Worm (Caenorhabditis elegans) whole organism, L1 larva: ENCODE data around the gene H06H21.8.

Experiments
- C16A3.4 ChIP-seq: fragments of 150-350 bp; optimal IDR thresholded peaks from 2 replicates; lab custom pipeline; 2014; ENCODE audit warnings: missing biosample characterization, missing genetic modification characterization
- Y116A8C.19 ChIP-seq: sonication (generic microtip); optimal IDR thresholded peaks from 2 replicates; lab custom pipeline; 2016; ENCODE audit warnings: missing compliant biosample characterization, missing genetic modification characterization, borderline replicate concordance
- aly-2 ChIP-seq: fragments of 150-350 bp; optimal IDR thresholded peaks from 2 replicates; lab custom pipeline; 2014; ENCODE audit warnings: missing biosample characterization, missing genetic modification characterization
- ama-1 ChIP-seq: fragments of 150-350 bp; optimal IDR thresholded peaks from 2 replicates; lab custom pipeline; 2014
- ceh-8 ChIP-seq: fragments of 200-800 bp; sonication (Bioruptor generic); optimal IDR thresholded peaks from 2 replicates; lab custom pipeline; 2018; ENCODE audit warnings: mild to moderate bottlenecking, missing genetic modification characterization, moderate library complexity, missing compliant biosample characterization
- ceh-82 ChIP-seq, 3 experiments: fragments of 150-350 bp in 1 of 3; sonication (generic microtip) in 2 of 3; optimal IDR thresholded peaks; 2 replicates each; lab custom pipeline; 2014 to 2017; ENCODE audit warnings: missing biosample characterization in 3 of 3, missing genetic modification characterization in 3 of 3
- ceh-90 ChIP-seq: sonication (generic microtip); optimal IDR thresholded peaks from 2 replicates; lab custom pipeline; 2016; ENCODE audit warnings: missing genetic modification characterization, missing compliant biosample characterization
- dpl-1 ChIP-seq, 3 experiments: fragments of 150-350 bp in 2 of 3; sonication (generic microtip) in 1 of 3; optimal IDR thresholded peaks; 2 replicates each; lab custom pipeline; 2014 to 2017; ENCODE audit warnings: missing biosample characterization in 3 of 3, missing genetic modification characterization in 3 of 3, missing genetic modification reagents in 3 of 3
- efl-1 ChIP-seq, 4 experiments: fragments of 150-350 bp; optimal IDR thresholded peaks in 3 of 4; peaks in 1 of 4; 1 replicate in 1 of 4; 2 replicates in 3 of 4; lab custom pipeline; 2014; ENCODE audit warnings: missing biosample characterization in 2 of 4, missing genetic modification characterization in 2 of 4, missing genetic modification reagents in 2 of 4
- egl-13 ChIP-seq: sonication (generic microtip); optimal IDR thresholded peaks from 2 replicates; lab custom pipeline; 2016; ENCODE audit warnings: missing genotype, missing genetic modification reagents, missing genetic modification characterization, missing compliant biosample characterization
- elt-3 ChIP-seq, 6 experiments: fragments of 150-350 bp in 1 of 6; sonication (generic microtip); optimal IDR thresholded peaks; 2 replicates each; lab custom pipeline; 2017 to 2018; ENCODE audit warnings: missing biosample characterization in 6 of 6, missing genetic modification characterization in 6 of 6, inconsistent platforms in 1 of 6
- fkh-10 ChIP-seq: sonication (generic microtip); optimal IDR thresholded peaks from 2 replicates; lab custom pipeline; 2017; ENCODE audit warnings: missing biosample characterization, missing genetic modification reagents, missing genetic modification characterization
- fkh-8 ChIP-seq: sonication (generic microtip); optimal IDR thresholded peaks from 2 replicates; lab custom pipeline; 2016; ENCODE audit warnings: mild to moderate bottlenecking, missing genetic modification characterization, missing compliant biosample characterization
- grh-1 ChIP-seq: fragments of 200-800 bp; sonication (Bioruptor generic); IDR thresholded peaks from 2 replicates; pipeline ENCODE4 v1.3.6; 2022; ENCODE audit warnings: missing genetic modification reagents, missing genetic modification characterization, missing compliant biosample characterization
- irx-1 ChIP-seq: sonication (generic microtip); optimal IDR thresholded peaks from 2 replicates; lab custom pipeline; 2016; ENCODE audit warnings: missing genetic modification characterization, missing compliant biosample characterization
- jun-1 ChIP-seq: fragments of 150-350 bp; optimal IDR thresholded peaks from 2 replicates; lab custom pipeline; 2014; ENCODE audit warnings: missing biosample characterization, missing genetic modification reagents, missing genetic modification characterization
- lin-13 ChIP-seq: fragments of 150-350 bp; optimal IDR thresholded peaks from 2 replicates; lab custom pipeline; 2014; ENCODE audit warnings: missing biosample characterization, missing genetic modification reagents, missing genetic modification characterization
- lin-14 ChIP-seq: fragments of 200-800 bp; sonication (Bioruptor generic); optimal IDR thresholded peaks from 2 replicates; lab custom pipeline; 2018; ENCODE audit warnings: mild to moderate bottlenecking, missing genetic modification characterization, moderate library complexity, missing compliant biosample characterization
- lin-15B ChIP-seq: fragments of 150-350 bp; sonication (generic microtip); optimal IDR thresholded peaks from 3 replicates; lab custom pipeline; 2014; ENCODE audit warnings: missing biosample characterization, missing genetic modification characterization
- lin-35 ChIP-seq, 2 experiments: fragments of 150-350 bp; optimal IDR thresholded peaks; 2 replicates each; lab custom pipeline; 2014; ENCODE audit warnings: missing biosample characterization in 2 of 2, missing genetic modification characterization in 2 of 2, missing genetic modification reagents in 2 of 2
- lsy-2 ChIP-seq, 2 experiments: fragments of 150-350 bp; optimal IDR thresholded peaks; 2 replicates each; lab custom pipeline; 2014; ENCODE audit warnings: missing biosample characterization in 2 of 2, missing genetic modification characterization in 2 of 2
- nhr-11 ChIP-seq: fragments of 150-350 bp; optimal IDR thresholded peaks from 2 replicates; lab custom pipeline; 2014; ENCODE audit warnings: missing biosample characterization, missing genetic modification characterization
- nhr-237 ChIP-seq: fragments of 150-350 bp; optimal IDR thresholded peaks from 2 replicates; lab custom pipeline; 2014; ENCODE audit warnings: missing biosample characterization, missing genetic modification characterization
- nhr-71 ChIP-seq: sonication (generic microtip); optimal IDR thresholded peaks from 2 replicates; lab custom pipeline; 2016; ENCODE audit warnings: mild to moderate bottlenecking, missing genetic modification characterization, moderate library complexity, missing compliant biosample characterization
- nhr-76 ChIP-seq: sonication (generic microtip); optimal IDR thresholded peaks from 2 replicates; lab custom pipeline; 2017; ENCODE audit warnings: missing biosample characterization, missing genetic modification characterization
- pag-3 ChIP-seq: sonication (generic microtip); optimal IDR thresholded peaks from 2 replicates; lab custom pipeline; 2017; ENCODE audit warnings: missing genetic modification characterization, mild to moderate bottlenecking, missing compliant biosample characterization, antibody characterized with exemption, borderline replicate concordance; ENCODE audit not compliant: insufficient read depth
- pqm-1 ChIP-seq: sonication (generic microtip); optimal IDR thresholded peaks from 3 replicates; lab custom pipeline; 2017; ENCODE audit warnings: missing biosample characterization, missing genetic modification characterization
- snu-23 ChIP-seq: sonication (generic microtip); optimal IDR thresholded peaks from 2 replicates; lab custom pipeline; 2016; ENCODE audit warnings: missing genetic modification characterization, missing compliant biosample characterization
- sptf-1 ChIP-seq: fragments of 150-350 bp; optimal IDR thresholded peaks from 2 replicates; lab custom pipeline; 2014; ENCODE audit warnings: missing biosample characterization, missing genetic modification characterization
- swsn-7 ChIP-seq: sonication (generic microtip); optimal IDR thresholded peaks from 2 replicates; lab custom pipeline; 2016; ENCODE audit warnings: missing genetic modification characterization, missing compliant biosample characterization
- tbx-2 ChIP-seq: sonication (generic microtip); optimal IDR thresholded peaks from 2 replicates; lab custom pipeline; 2016; ENCODE audit warnings: missing genetic modification characterization, missing compliant biosample characterization
- unc-130 ChIP-seq: fragments of 150-350 bp; optimal IDR thresholded peaks from 2 replicates; lab custom pipeline; 2017; ENCODE audit warnings: missing biosample characterization, missing genetic modification characterization, inconsistent platforms
- unc-62 ChIP-seq: fragments of 150-350 bp; optimal IDR thresholded peaks from 2 replicates; lab custom pipeline; 2014; ENCODE audit warnings: missing biosample characterization, missing genetic modification reagents, missing genetic modification characterization
- unc-86 ChIP-seq: sonication (generic microtip); optimal IDR thresholded peaks from 2 replicates; lab custom pipeline; 2016; ENCODE audit warnings: missing genetic modification characterization, missing compliant biosample characterization
- vab-15 ChIP-seq: sonication (generic microtip); optimal IDR thresholded peaks from 2 replicates; lab custom pipeline; 2017; ENCODE audit warnings: missing genotype, mild to moderate bottlenecking, missing genetic modification characterization, missing compliant biosample characterization
- ztf-4 ChIP-seq: fragments of 150-350 bp; optimal IDR thresholded peaks from 2 replicates; lab custom pipeline; 2014; ENCODE audit warnings: missing biosample characterization, missing genetic modification characterization

H06H21.8 gene

ce11 chrIV:4788332-4788731 lies 32.6 kb downstream of the H06H21.8 start, which contains the start of gene nhr-104 (continued):
- TF ChIP-seq Y116A8C.19 (tag; lab: Kevin White, UChicago) = no peak
- no peak for TF ChIP-seq unc-130 (tag; lab: Kevin White, UChicago)
- TF ChIP-seq grh-1 (GFP tag; lab: Robert Waterston, UW) = peak; percentile 87
- TF ChIP-seq elt-3 (tag; optimal IDR thresholded peaks at IDR 0.05; lab: Kevin White, UChicago) = peak in 3 of 6 experiments; percentile 40 to 73 (median 41)
- no peak for TF ChIP-seq swsn-7 (tag; lab: Kevin White, UChicago)
- no peak for TF ChIP-seq egl-13 (tag; lab: Kevin White, UChicago)
- TF ChIP-seq aly-2 = no peak
- TF ChIP-seq unc-62 (GFP tag; lab: Kevin White, UChicago) = no peak
- no peak for TF ChIP-seq vab-15 (tag; lab: Kevin White, UChicago)
- no peak for TF ChIP-seq nhr-71 (tag; lab: Kevin White, UChicago)
- TF ChIP-seq unc-86 (tag; lab: Kevin White, UChicago) = no peak
- TF ChIP-seq lin-14 (GFP tag; lab: Kevin White, UChicago) = no peak
- peak; percentile 28 for TF ChIP-seq jun-1 (tag; lab: Kevin White, UChicago)
- no peak for TF ChIP-seq ztf-4 (tag; lab: Kevin White, UChicago)
- no peak for TF ChIP-seq lin-13
- TF ChIP-seq fkh-8 (tag; lab: Kevin White, UChicago) = no peak
- TF ChIP-seq nhr-237 = peak; percentile 8
- no peak for TF ChIP-seq nhr-76 (tag; lab: Kevin White, UChicago)
- no peak for TF ChIP-seq ama-1
- no peak for TF ChIP-seq lin-15B (tag; lab: Kevin White, UChicago)
- no peak for TF ChIP-seq sptf-1 (tag; lab: Kevin White, UChicago)
- no peak for TF ChIP-seq pqm-1
- TF ChIP-seq lsy-2 (tag; optimal IDR thresholded peaks at IDR 0.05; lab: Kevin White, UChicago) = peak; percentile 30 to 63
- TF ChIP-seq pag-3 (tag; lab: Kevin White, UChicago) = peak; percentile 47
- TF ChIP-seq snu-23 (GFP tag; lab: Kevin White, UChicago) = peak; percentile 61

ce11 chrIV:4781123-4781522 lies 39.8 kb downstream of the H06H21.8 start:
- TF ChIP-seq lin-35 (GFP tag; optimal IDR thresholded peaks at IDR 0.05; lab: Kevin White, UChicago) = peak in 1 of 2 experiments; percentile 26
- peak; percentile 28 for TF ChIP-seq snu-23 (GFP tag; lab: Kevin White, UChicago)
- no peak for TF ChIP-seq grh-1 (GFP tag; lab: Robert Waterston, UW)
- TF ChIP-seq efl-1 (optimal IDR thresholded peaks at IDR 0.05; lab: Kevin White, UChicago) = peak in 1 of 2 experiments; percentile 19
- TF ChIP-seq efl-1 (GFP tag; optimal IDR thresholded peaks at IDR 0.05 in 1 of 2; lab: Kevin White, UChicago) = no peak
- peak in 1 of 2 experiments; percentile 29 for TF ChIP-seq lsy-2 (tag; optimal IDR thresholded peaks at IDR 0.05; lab: Kevin White, UChicago)
- TF ChIP-seq irx-1 (tag; lab: Kevin White, UChicago) = peak; percentile 20
- TF ChIP-seq C16A3.4 = no peak

- no peak for TF ChIP-seq fkh-10 (GFP tag; lab: Kevin White, UChicago)
- TF ChIP-seq lin-15B (tag; lab: Kevin White, UChicago) = no peak
- no peak for TF ChIP-seq unc-62 (GFP tag; lab: Kevin White, UChicago)
- TF ChIP-seq lsy-2 (tag; optimal IDR thresholded peaks at IDR 0.05; lab: Kevin White, UChicago) = no peak
- TF ChIP-seq C16A3.4 = no peak
- no peak for TF ChIP-seq ztf-4 (tag; lab: Kevin White, UChicago)
- no peak for TF ChIP-seq ceh-90 (tag; lab: Kevin White, UChicago)
- no peak for TF ChIP-seq unc-86 (tag; lab: Kevin White, UChicago)
- TF ChIP-seq lin-13 = no peak
- TF ChIP-seq nhr-11 = no peak
- no peak for TF ChIP-seq ceh-8 (GFP tag; lab: Kevin White, UChicago)
- TF ChIP-seq fkh-8 (tag; lab: Kevin White, UChicago) = no peak
- no peak for TF ChIP-seq pag-3 (tag; lab: Kevin White, UChicago)
- no peak for TF ChIP-seq tbx-2 (tag; lab: Kevin White, UChicago)
- no peak for TF ChIP-seq elt-3 (tag; optimal IDR thresholded peaks at IDR 0.05; lab: Kevin White, UChicago)
- no peak for TF ChIP-seq dpl-1 (GFP tag; optimal IDR thresholded peaks at IDR 0.05; lab: Kevin White, UChicago)
- TF ChIP-seq ceh-82 (tag; optimal IDR thresholded peaks at IDR 0.05; lab: Kevin White, UChicago) = no peak
- TF ChIP-seq ama-1 = no peak
Measured at ce11 chrIV:4780129-4780528, 40.8 kb downstream of the H06H21.8 start, which contains the start of gene set-15. Gene set-15 (minus strand): TSS chrIV:4780229.
